Fruit fly (Drosophila melanogaster) whole organism, pupa: ENCODE results near the gene CG17261.

Experiments used
- CG10348 ChIP-seq: fragments of 200-800 bp; sonication (Bioruptor generic); IDR thresholded peaks from 2 replicates; pipeline ENCODE4 v1.3.6; 2022; ENCODE audit warnings: missing biosample characterization, missing genetic modification characterization
- CG12605 ChIP-seq: fragments of 200-800 bp; sonication (Bioruptor generic); IDR thresholded peaks from 2 replicates; pipeline ENCODE4 v1.3.6; 2022; ENCODE audit warnings: missing biosample characterization, missing genetic modification characterization
- CG13204 ChIP-seq: fragments of 200-800 bp; sonication (Bioruptor generic); optimal IDR thresholded peaks from 2 replicates; lab custom pipeline; 2018; ENCODE audit warnings: missing biosample characterization, mild to moderate bottlenecking, missing genetic modification characterization, moderate library complexity
- CG32121 ChIP-seq: fragments of 200-800 bp; sonication (Bioruptor generic); IDR thresholded peaks from 2 replicates; pipeline ENCODE4 v1.3.6; 2022; ENCODE audit warnings: missing biosample characterization, missing genetic modification characterization
- CG4496 ChIP-seq: fragments of 200-800 bp; sonication (Bioruptor generic); IDR thresholded peaks from 3 replicates; pipeline ENCODE4 v1.3.6; 2022; ENCODE audit warnings: missing biosample characterization, missing genetic modification characterization
- CG8301 ChIP-seq: fragments of 200-800 bp; sonication (Bioruptor generic); optimal IDR thresholded peaks from 2 replicates; lab custom pipeline; 2018; ENCODE audit warnings: missing biosample characterization, mild to moderate bottlenecking, missing genetic modification characterization
- EcR ChIP-seq: fragments of 200-800 bp; sonication (Bioruptor generic); optimal IDR thresholded peaks from 3 replicates; lab custom pipeline; 2019; ENCODE audit warnings: missing biosample characterization, missing genetic modification characterization, mild to moderate bottlenecking, moderate library complexity, missing genetic modification reagents
- Ets98B ChIP-seq: fragments of 200-800 bp; sonication (Bioruptor generic); IDR thresholded peaks from 2 replicates; pipeline ENCODE4 v1.3.6; 2022; ENCODE audit warnings: missing biosample characterization, missing genetic modification characterization
- Pif1A ChIP-seq: fragments of 200-800 bp; sonication (Bioruptor generic); optimal IDR thresholded peaks from 3 replicates; lab custom pipeline; 2016; ENCODE audit warnings: missing biosample characterization, missing genetic modification characterization
- Snoo ChIP-seq: fragments of 200-800 bp; sonication (Bioruptor generic); optimal IDR thresholded peaks from 3 replicates; lab custom pipeline; 2017; ENCODE audit warnings: missing biosample characterization, mild to moderate bottlenecking, missing genetic modification characterization, inconsistent platforms
- fd96Ca ChIP-seq: fragments of 200-800 bp; sonication (Bioruptor generic); IDR thresholded peaks from 3 replicates; pipeline ENCODE4 v1.3.6; 2022; ENCODE audit warnings: missing biosample characterization, missing genetic modification characterization

dm6 chr2L:3011484-3011883, 30.9 kb upstream of the CG17261 start:
- peak; percentile 78 for TF ChIP-seq Snoo
- TF ChIP-seq CG32121 (GFP tag; lab: Robert Waterston, UW), result no peak
- TF ChIP-seq Pif1A, result peak; percentile 75
- no peak; the same call in 1 of the 2 replicates for TF ChIP-seq CG12605 (GFP tag; lab: Robert Waterston, UW)
- no peak for TF ChIP-seq Ets98B
- peak; percentile 22 for TF ChIP-seq CG13204 (GFP tag; lab: Kevin White, UChicago)
- peak; percentile 38 for TF ChIP-seq CG8301
- TF ChIP-seq CG10348 (GFP tag; lab: Robert Waterston, UW), result no peak
- TF ChIP-seq EcR (GFP tag; lab: Kevin White, UChicago), result no peak
- peak; percentile 60; the same call in 2 of the 3 replicates for TF ChIP-seq fd96Ca
- TF ChIP-seq CG4496 (GFP tag; lab: Robert Waterston, UW), result peak; percentile 60; the same call in 2 of the 3 replicates
